Fruit fly (Drosophila melanogaster) S2 (cell line): Measurements from ENCODE around the gene Alg2.

Experiments used
- CG8478 ChIP-seq: fragments of >200 bp; optimal IDR thresholded peaks from 2 replicates; lab custom pipeline; 2018
- CTCF ChIP-seq, 2 experiments: fragments of >200 bp; optimal IDR thresholded peaks; 2 replicates each; lab custom pipeline; 2018

- no peak for TF ChIP-seq CG8478 (lab: Kevin White, UChicago)
- no peak for TF ChIP-seq CTCF (optimal IDR thresholded peaks at IDR 0.05; lab: Kevin White, UChicago)
Measured at dm6 chr3L:3098778-3099429, 44.7 kb upstream of the Alg2 start.
